Worm (Caenorhabditis elegans) whole organism, L2 larva: ENCODE results near the gene pigg-1.

ENCODE experiments used
- C34F6.9 ChIP-seq: fragments of 150-350 bp; optimal IDR thresholded peaks from 2 replicates; lab custom pipeline; 2014; ENCODE audit warnings: missing biosample characterization, missing genetic modification characterization
- ZK546.5 ChIP-seq: sonication (generic microtip); optimal IDR thresholded peaks from 2 replicates; lab custom pipeline; 2017; ENCODE audit warnings: missing biosample characterization, missing genetic modification characterization
- alr-1 ChIP-seq: fragments of 150-350 bp; optimal IDR thresholded peaks from 2 replicates; lab custom pipeline; 2014; ENCODE audit warnings: missing biosample characterization, missing genetic modification characterization
- aly-2 ChIP-seq: fragments of 150-350 bp; optimal IDR thresholded peaks from 2 replicates; lab custom pipeline; 2014; ENCODE audit warnings: missing biosample characterization, missing genetic modification characterization
- ama-1 ChIP-seq: fragments of 150-350 bp; optimal IDR thresholded peaks from 2 replicates; lab custom pipeline; 2018; ENCODE audit warnings: inconsistent platforms
- ceh-82 ChIP-seq: fragments of 150-350 bp; optimal IDR thresholded peaks from 2 replicates; lab custom pipeline; 2014; ENCODE audit warnings: missing biosample characterization, missing genetic modification characterization
- crh-2 ChIP-seq: sonication (generic microtip); optimal IDR thresholded peaks from 2 replicates; lab custom pipeline; 2017; ENCODE audit warnings: missing biosample characterization, missing genetic modification characterization
- fos-1 ChIP-seq: fragments of 150-350 bp; optimal IDR thresholded peaks from 2 replicates; lab custom pipeline; 2014; ENCODE audit warnings: missing biosample characterization, missing genetic modification characterization
- gmeb-1 ChIP-seq: fragments of 150-350 bp; optimal IDR thresholded peaks from 2 replicates; lab custom pipeline; 2014; ENCODE audit warnings: missing biosample characterization, missing genetic modification characterization
- lin-11 ChIP-seq: fragments of 150-350 bp; sonication (generic microtip); optimal IDR thresholded peaks from 2 replicates; lab custom pipeline; 2014; ENCODE audit warnings: missing biosample characterization, missing genetic modification characterization, inconsistent platforms, mixed read lengths
- lin-13 ChIP-seq: fragments of 150-350 bp; optimal IDR thresholded peaks from 2 replicates; lab custom pipeline; 2014; ENCODE audit warnings: missing biosample characterization, missing genetic modification reagents, missing genetic modification characterization
- lsy-2 ChIP-seq, 2 experiments: fragments of 150-350 bp in 1 of 2; sonication (generic microtip) in 1 of 2; optimal IDR thresholded peaks; 2 replicates each; lab custom pipeline; 2014 to 2017; ENCODE audit warnings: missing biosample characterization in 2 of 2, missing genetic modification characterization in 2 of 2
- mbf-1 ChIP-seq: sonication (generic microtip); optimal IDR thresholded peaks from 2 replicates; lab custom pipeline; 2017; ENCODE audit warnings: missing biosample characterization, missing genetic modification characterization
- mdl-1 ChIP-seq, 2 experiments: fragments of 150-350 bp in 1 of 2; sonication (generic microtip) in 1 of 2; optimal IDR thresholded peaks; 2 replicates each; lab custom pipeline; 2017; ENCODE audit warnings: missing biosample characterization in 2 of 2, missing genetic modification characterization in 2 of 2
- nhr-11 ChIP-seq: fragments of 150-350 bp; optimal IDR thresholded peaks from 2 replicates; lab custom pipeline; 2014; ENCODE audit warnings: missing biosample characterization, missing genetic modification characterization
- nhr-129 ChIP-seq: fragments of 150-350 bp; optimal IDR thresholded peaks from 2 replicates; lab custom pipeline; 2014; ENCODE audit warnings: missing biosample characterization, missing genetic modification characterization
- nhr-21 ChIP-seq: fragments of 150-350 bp; optimal IDR thresholded peaks from 2 replicates; lab custom pipeline; 2014; ENCODE audit warnings: missing biosample characterization, missing genetic modification characterization
- nhr-23 ChIP-seq: fragments of 150-350 bp; optimal IDR thresholded peaks from 2 replicates; lab custom pipeline; 2014; ENCODE audit warnings: missing biosample characterization, missing genetic modification reagents, missing genetic modification characterization
- nhr-25 ChIP-seq: fragments of 150-350 bp; sonication (generic microtip); optimal IDR thresholded peaks from 3 replicates; lab custom pipeline; 2014; ENCODE audit warnings: missing biosample characterization, missing genetic modification characterization
- peb-1 ChIP-seq: fragments of 150-350 bp; optimal IDR thresholded peaks from 2 replicates; lab custom pipeline; 2014; ENCODE audit warnings: missing biosample characterization, missing genetic modification characterization
- sem-4 ChIP-seq: fragments of 150-350 bp; optimal IDR thresholded peaks from 2 replicates; lab custom pipeline; 2014; ENCODE audit warnings: missing biosample characterization, missing genetic modification reagents, missing genetic modification characterization
- sma-9 ChIP-seq, 2 experiments: fragments of 150-350 bp in 1 of 2; sonication (generic microtip) in 1 of 2; optimal IDR thresholded peaks; 2 replicates each; lab custom pipeline; 2014 to 2016; ENCODE audit warnings: missing genetic modification characterization in 2 of 2, mild to moderate bottlenecking in 1 of 2, missing biosample characterization in 1 of 2, missing compliant biosample characterization in 1 of 2, missing genetic modification reagents in 1 of 2, moderate library complexity in 1 of 2
- snpc-4 ChIP-seq: fragments of 150-350 bp; optimal IDR thresholded peaks from 2 replicates; lab custom pipeline; 2014; ENCODE audit warnings: missing biosample characterization, missing genetic modification characterization
- unc-39 ChIP-seq: fragments of 150-350 bp; optimal IDR thresholded peaks from 2 replicates; lab custom pipeline; 2014; ENCODE audit warnings: missing biosample characterization, missing genetic modification characterization
- unc-62 ChIP-seq: fragments of 150-350 bp; optimal IDR thresholded peaks from 2 replicates; lab custom pipeline; 2014; ENCODE audit warnings: missing biosample characterization, missing genetic modification reagents, missing genetic modification characterization
- ztf-11 ChIP-seq: sonication (generic microtip); optimal IDR thresholded peaks from 2 replicates; lab custom pipeline; 2017; ENCODE audit warnings: missing biosample characterization, missing genetic modification characterization
- ztf-4 ChIP-seq: fragments of 150-350 bp; optimal IDR thresholded peaks from 2 replicates; lab custom pipeline; 2014; ENCODE audit warnings: missing biosample characterization, missing genetic modification characterization

pigg-1 gene

ce11 chrII:8611330-8611729, 11.3 kb upstream of the pigg-1 start:
- no peak for TF ChIP-seq nhr-129 (tag; lab: Kevin White, UChicago)
- no peak for TF ChIP-seq unc-62
- no peak for TF ChIP-seq lin-11 (tag; lab: Kevin White, UChicago)
- no peak for TF ChIP-seq nhr-23 (tag; lab: Kevin White, UChicago)

ce11 chrII:8610585-8610984, 10.5 kb upstream of the pigg-1 start:
- TF ChIP-seq mdl-1 (tag; optimal IDR thresholded peaks at IDR 0.05; lab: Kevin White, UChicago) (no peak), unc-39 (no peak), peb-1 (tag; lab: Kevin White, UChicago) (no peak), fos-1 (tag; lab: Kevin White, UChicago) (no peak), unc-62 (no peak), lin-11 (tag; lab: Kevin White, UChicago) (no peak), nhr-23 (tag; lab: Kevin White, UChicago) (no peak), ZK546.5 (tag; lab: Kevin White, UChicago) (no peak), mbf-1 (tag; lab: Kevin White, UChicago) (no peak), gmeb-1 (tag; lab: Kevin White, UChicago) (no peak)

ce11 chrII:8610085-8610484, 10.0 kb upstream of the pigg-1 start, which contains the start of gene F28C6.9:
F28C6.9 (minus strand) TSS chrII:8610185.
- TF ChIP-seq mdl-1 (tag; optimal IDR thresholded peaks at IDR 0.05; lab: Kevin White, UChicago), result no peak

ce11 chrII:8607662-8608061, 7.6 kb upstream of the pigg-1 start, which contains the start of gene F28C6.10:
F28C6.10 (plus strand) TSS chrII:8607962.
- TF ChIP-seq crh-2 (tag; lab: Kevin White, UChicago), result no peak
- no peak for TF ChIP-seq snpc-4 (tag; lab: Kevin White, UChicago)
- TF ChIP-seq sma-9 (GFP tag; optimal IDR thresholded peaks at IDR 0.05; lab: Kevin White, UChicago), result no peak
- no peak for TF ChIP-seq sma-9 (tag; optimal IDR thresholded peaks at IDR 0.05; lab: Kevin White, UChicago)
- TF ChIP-seq C34F6.9, result no peak
- TF ChIP-seq mdl-1 (tag; optimal IDR thresholded peaks at IDR 0.05; lab: Kevin White, UChicago), result no peak
- no peak for TF ChIP-seq ama-1 (lab: Kevin White, UChicago)
- no peak for TF ChIP-seq ZK546.5 (tag; lab: Kevin White, UChicago)
- TF ChIP-seq nhr-25 (tag; lab: Kevin White, UChicago), result no peak
- TF ChIP-seq, all 48 proteins: peak for 0

ce11 chrII:8606549-8606948, 6.5 kb upstream of the pigg-1 start, which contains the start of gene F28C6.8:
F28C6.8 (plus strand) TSS chrII:8606849.
- no peak for TF ChIP-seq peb-1 (tag; lab: Kevin White, UChicago)
- TF ChIP-seq ceh-82, result no peak
- TF ChIP-seq nhr-129 (tag; lab: Kevin White, UChicago), result no peak
- no peak for TF ChIP-seq ztf-11
- TF ChIP-seq, all 48 proteins: peak for 0

- TF ChIP-seq alr-1 (no peak), ZK546.5 (tag; lab: Kevin White, UChicago) (no peak), sma-9 (GFP tag; optimal IDR thresholded peaks at IDR 0.05; lab: Kevin White, UChicago) (peak; percentile 8), sma-9 (tag; optimal IDR thresholded peaks at IDR 0.05; lab: Kevin White, UChicago) (no peak), nhr-21 (tag; lab: Kevin White, UChicago) (peak; percentile 35), lsy-2 (tag; optimal IDR thresholded peaks at IDR 0.05; lab: Kevin White, UChicago) (peak in 1 of 2 experiments; percentile 58), lin-13 (GFP tag; lab: Kevin White, UChicago) (peak; percentile 33), nhr-129 (tag; lab: Kevin White, UChicago) (peak; percentile 14), sem-4 (tag; lab: Kevin White, UChicago) (peak; percentile 35), aly-2 (no peak), gmeb-1 (tag; lab: Kevin White, UChicago) (no peak), snpc-4 (tag; lab: Kevin White, UChicago) (no peak), nhr-11 (no peak), ztf-4 (tag; lab: Kevin White, UChicago) (no peak), fos-1 (tag; lab: Kevin White, UChicago) (peak; percentile 9), crh-2 (tag; lab: Kevin White, UChicago) (peak; percentile 36)
Measured at ce11 chrII:8603567-8604359, 3.7 kb upstream of the pigg-1 start, which contains the start of gene suf-1. suf-1 (plus strand) TSS chrII:8603846.
